Worm (Caenorhabditis elegans) whole organism, midembryonic: Measurements from ENCODE around the gene sucl-2.

Experiments used
- klf-2 ChIP-seq: fragments of 200-800 bp; sonication (Bioruptor generic); conservative IDR thresholded peaks from 2 replicates; pipeline ENCODE4 v1.3.6; 2022; ENCODE audit warnings: missing genetic modification reagents, missing genetic modification characterization, missing compliant biosample characterization
- ztf-29 ChIP-seq: fragments of 200-800 bp; sonication (Bioruptor generic); IDR thresholded peaks from 2 replicates; pipeline ENCODE4 v1.3.6; 2022; ENCODE audit warnings: missing genetic modification reagents, missing genetic modification characterization, missing compliant biosample characterization

- TF ChIP-seq klf-2 (GFP tag; lab: Robert Waterston, UW) (no peak), ztf-29 (GFP tag; lab: Robert Waterston, UW) (no peak)
Observed at ce11 chrIII:938569-938968, 37.4 kb upstream of the sucl-2 start, which contains the start of gene fbxa-22.
